Worm (Caenorhabditis elegans): Measurements from ENCODE around the gene F15E6.4.

DNA sequence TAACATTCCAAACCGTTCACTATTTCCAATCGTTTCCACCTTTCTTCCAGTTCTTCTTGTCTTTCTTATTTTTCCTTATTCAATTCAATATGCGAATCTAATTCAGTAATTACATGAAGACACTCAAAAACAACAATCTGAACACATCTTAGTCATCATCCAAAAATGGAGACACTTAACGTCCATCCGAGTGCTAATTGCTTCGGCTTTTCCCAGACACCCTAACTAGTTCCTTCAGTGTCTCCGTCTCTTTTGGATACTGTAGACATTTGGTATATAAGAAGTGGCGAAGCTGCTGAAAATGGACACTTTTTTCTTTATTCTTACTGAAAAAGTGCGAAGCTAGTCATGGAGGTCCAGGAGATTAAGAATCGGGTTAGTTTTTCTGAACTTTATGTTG lies 28.3 kb upstream of the F15E6.4 start, which contains the start of gene col-33:
- TF ChIP-seq nhr-28 (tag; optimal IDR thresholded peaks at IDR 0.05) = no peak
- TF ChIP-seq pha-4 (tag; optimal IDR thresholded peaks at IDR 0.05) = no peak
- TF ChIP-seq sea-2 (GFP tag; optimal IDR thresholded peaks at IDR 0.05) = no peak
- no peak for TF ChIP-seq ceh-82 (tag; optimal IDR thresholded peaks at IDR 0.05)
